4 fruit fly cellular contexts compared by ENCODE assay signal in genomic region chrX:7901153-7902038, dm6.
TF ChIP-seq lines count a peak whose summit lies in the region.

TSS of gene RpS6 (minus strand) at chrX:7901331.
TSS of gene bys (plus strand) at chrX:7901880.

TF ChIP-seq in whole organism, adult, 20 proteins besides CTCF, POLR2A, EP300 and RAD21 (continued from another document):
- TF ChIP-seq CG7045 (GFP tag; optimal IDR thresholded peaks at IDR 0.05; lab: Kevin White, UChicago) (no peak), Crg-1 (GFP tag; optimal IDR thresholded peaks at IDR 0.05; lab: Kevin White, UChicago) (peak; percentile 20)
TF ChIP-seq in whole organism, adult: peak in this region for 14.

TF ChIP-seq in whole organism, embryonic, 481 proteins besides CTCF, POLR2A, EP300 and RAD21 (continued from another document and continues in another):
- TF ChIP-seq CG17829 (tag; optimal IDR thresholded peaks at IDR 0.05; lab: Kevin White, UChicago) (peak; percentile 12), nmo (GFP tag; optimal IDR thresholded peaks at IDR 0.05; lab: Kevin White, UChicago) (peak; percentile 58), ttk (GFP tag; IDR thresholded peaks at IDR 0.05; lab: Robert Waterston, UW) (peak; percentile 51; the same call in 1 of the 2 replicates), zen2 (GFP tag; IDR thresholded peaks at IDR 0.05; lab: Robert Waterston, UW; ENCODE audit: partially characterized antibody) (peak; percentile 71), tgo (GFP tag; IDR thresholded peaks at IDR 0.05; lab: Robert Waterston, UW) (peak; percentile 29; the same call in 1 of the 3 replicates), CG6854 (GFP tag; optimal IDR thresholded peaks at IDR 0.05; lab: Kevin White, UChicago) (peak; percentile 49), CG14441 (GFP tag; IDR thresholded peaks at IDR 0.05; lab: Robert Waterston, UW) (peak; percentile 58), ap (GFP tag; IDR thresholded peaks at IDR 0.05; lab: Robert Waterston, UW) (no peak), NfI (GFP tag; optimal IDR thresholded peaks at IDR 0.05; lab: Kevin White, UChicago) (peak; percentile 72), Mad (GFP tag; optimal IDR thresholded peaks at IDR 0.05; lab: Kevin White, UChicago) (peak; percentile 10), pzg (GFP tag; optimal IDR thresholded peaks at IDR 0.05; lab: Kevin White, UChicago) (peak; percentile 58), CG8290 (GFP tag; optimal IDR thresholded peaks at IDR 0.05; lab: Kevin White, UChicago) (no peak), CG8290 (tag; optimal IDR thresholded peaks at IDR 0.05; lab: Kevin White, UChicago) (peak in 1 of 2 experiments; percentile 65), H2.0 (GFP tag; IDR thresholded peaks at IDR 0.05; lab: Robert Waterston, UW) (peak; percentile 33; the same call in 1 of the 2 replicates), gsb-n (tag; optimal IDR thresholded peaks at IDR 0.05; lab: Kevin White, UChicago) (no peak), CG15601 (tag; optimal IDR thresholded peaks at IDR 0.05; lab: Kevin White, UChicago) (peak; percentile 10), ash1 (GFP tag; optimal IDR thresholded peaks at IDR 0.05; lab: Kevin White, UChicago) (no peak), Nf-YC (tag; optimal IDR thresholded peaks at IDR 0.05; lab: Kevin White, UChicago) (peak; percentile 31), CG13287 (GFP tag; IDR thresholded peaks at IDR 0.05; lab: Robert Waterston, UW; ENCODE audit: partially characterized antibody) (peak; percentile 76), Dip3 (GFP tag; optimal IDR thresholded peaks at IDR 0.05; lab: Kevin White, UChicago) (peak; percentile 28), CG10267 (tag; optimal IDR thresholded peaks at IDR 0.05; lab: Kevin White, UChicago) (peak; percentile 63), Bteb2 (GFP tag; optimal IDR thresholded peaks at IDR 0.05; lab: Kevin White, UChicago) (peak; percentile 58), chn (GFP tag; optimal IDR thresholded peaks at IDR 0.05; lab: Kevin White, UChicago) (peak; percentile 37), Sry-β (GFP tag; optimal IDR thresholded peaks at IDR 0.05; lab: Kevin White, UChicago) (peak; percentile 16), GATAe (GFP tag; conservative IDR thresholded peaks at IDR 0.05; lab: Robert Waterston, UW) (no peak), CG31441 (GFP tag; IDR thresholded peaks at IDR 0.05; lab: Robert Waterston, UW) (peak; percentile 43; the same call in 1 of the 2 replicates), Rfx (GFP tag; IDR thresholded peaks at IDR 0.05; lab: Robert Waterston, UW) (peak; percentile 79), chm (GFP tag; IDR thresholded peaks at IDR 0.05; lab: Robert Waterston, UW) (peak; percentile 65), MBD-R2 (GFP tag; IDR thresholded peaks at IDR 0.05; lab: Robert Waterston, UW) (peak; percentile 38), CHES-1-like (GFP tag; optimal IDR thresholded peaks at IDR 0.05; lab: Kevin White, UChicago) (peak; percentile 5), Blimp-1 (GFP tag; optimal IDR thresholded peaks at IDR 0.05; lab: Kevin White, UChicago) (no peak), row (GFP tag; IDR thresholded peaks at IDR 0.05; lab: Robert Waterston, UW) (peak; percentile 81), Awh (GFP tag; IDR thresholded peaks at IDR 0.05; lab: Robert Waterston, UW) (peak; percentile 43; the same call in 1 of the 2 replicates), eyg (GFP tag; optimal IDR thresholded peaks at IDR 0.05; lab: Kevin White, UChicago) (peak; percentile 6), CG13775 (GFP tag; optimal IDR thresholded peaks at IDR 0.05; lab: Kevin White, UChicago) (peak; percentile 66), CG11247 (GFP tag; IDR thresholded peaks at IDR 0.05; lab: Robert Waterston, UW) (peak; percentile 70), CG18619 (GFP tag; optimal IDR thresholded peaks at IDR 0.05; lab: Kevin White, UChicago) (peak; percentile 52), Doc3 (GFP tag; IDR thresholded peaks at IDR 0.05; lab: Robert Waterston, UW; ENCODE audit: partially characterized antibody) (peak; percentile 71; the same call in 2 of the 3 replicates), CG17328 (GFP tag; IDR thresholded peaks at IDR 0.05; lab: Robert Waterston, UW) (peak; percentile 46; the same call in 1 of the 2 replicates), CG18476 (GFP tag; optimal IDR thresholded peaks at IDR 0.05; lab: Kevin White, UChicago) (peak; percentile 21), crc (GFP tag; optimal IDR thresholded peaks at IDR 0.05; lab: Kevin White, UChicago) (no peak)

TF ChIP-seq in whole organism, prepupa, 60 proteins besides CTCF, POLR2A, EP300 and RAD21 (continued from another document):
- TF ChIP-seq CG11294 (GFP tag; IDR thresholded peaks at IDR 0.05; lab: Robert Waterston, UW) (no peak), CG16779 (tag; optimal IDR thresholded peaks at IDR 0.05; lab: Kevin White, UChicago) (no peak), CG34406 (GFP tag; optimal IDR thresholded peaks at IDR 0.05; lab: Kevin White, UChicago) (peak; percentile 31), CG32006 (GFP tag; optimal IDR thresholded peaks at IDR 0.05; lab: Kevin White, UChicago) (peak; percentile 53), CG6163 (GFP tag; IDR thresholded peaks at IDR 0.05; lab: Robert Waterston, UW) (peak; percentile 70), Eip93F (GFP tag; optimal IDR thresholded peaks at IDR 0.05; lab: Kevin White, UChicago) (peak; percentile 34), spab (GFP tag; optimal IDR thresholded peaks at IDR 0.05; lab: Kevin White, UChicago) (no peak), CG31627 (GFP tag; optimal IDR thresholded peaks at IDR 0.05; lab: Kevin White, UChicago) (peak; percentile 40), dac (GFP tag; optimal IDR thresholded peaks at IDR 0.05; lab: Kevin White, UChicago) (no peak), CG6792 (GFP tag; optimal IDR thresholded peaks at IDR 0.05; lab: Kevin White, UChicago) (peak; percentile 16), CG4318 (GFP tag; optimal IDR thresholded peaks at IDR 0.05; lab: Kevin White, UChicago) (no peak), fkh (GFP tag; optimal IDR thresholded peaks at IDR 0.05; lab: Kevin White, UChicago) (peak; percentile 7), acj6 (GFP tag; optimal IDR thresholded peaks at IDR 0.05; lab: Kevin White, UChicago) (peak; percentile 42), ss (GFP tag; optimal IDR thresholded peaks at IDR 0.05; lab: Kevin White, UChicago) (peak; percentile 54 to 55), Eip78C (GFP tag; lab: Kevin White, UChicago) (peak; percentile 76), OdsH (GFP tag; optimal IDR thresholded peaks at IDR 0.05; lab: Kevin White, UChicago) (peak; percentile 23), eg (GFP tag; IDR thresholded peaks at IDR 0.05; lab: Robert Waterston, UW) (peak; percentile 46), Gug (GFP tag; IDR thresholded peaks at IDR 0.05; lab: Robert Waterston, UW) (peak; percentile 15; the same call in 1 of the 2 replicates), CG1621 (tag; optimal IDR thresholded peaks at IDR 0.05; lab: Kevin White, UChicago) (peak; percentile 11), Ets21C (GFP tag; optimal IDR thresholded peaks at IDR 0.05; lab: Kevin White, UChicago) (peak; percentile 2), fd85E (GFP tag; optimal IDR thresholded peaks at IDR 0.05; lab: Kevin White, UChicago) (peak; percentile 21), cyc (GFP tag; optimal IDR thresholded peaks at IDR 0.05; lab: Kevin White, UChicago) (peak; percentile 28), topi (GFP tag; optimal IDR thresholded peaks at IDR 0.05; lab: Kevin White, UChicago) (peak; percentile 36), CG11902 (GFP tag; optimal IDR thresholded peaks at IDR 0.05; lab: Kevin White, UChicago) (no peak), vri (GFP tag; optimal IDR thresholded peaks at IDR 0.05; lab: Kevin White, UChicago) (peak; percentile 40), CG10669 (GFP tag; optimal IDR thresholded peaks at IDR 0.05; lab: Kevin White, UChicago) (peak; percentile 43), CG3919 (GFP tag; optimal IDR thresholded peaks at IDR 0.05; lab: Kevin White, UChicago) (peak; percentile 68), CG6276 (GFP tag; optimal IDR thresholded peaks at IDR 0.05; lab: Kevin White, UChicago) (peak; percentile 47), Sox102F (GFP tag; optimal IDR thresholded peaks at IDR 0.05; lab: Kevin White, UChicago) (peak; percentile 74), Met (GFP tag; optimal IDR thresholded peaks at IDR 0.05; lab: Kevin White, UChicago) (peak; percentile 44), CG6808 (GFP tag; optimal IDR thresholded peaks at IDR 0.05; lab: Kevin White, UChicago) (peak; percentile 27), fd59A (GFP tag; optimal IDR thresholded peaks at IDR 0.05; lab: Kevin White, UChicago) (no peak), CG11762 (GFP tag; optimal IDR thresholded peaks at IDR 0.05; lab: Kevin White, UChicago; ENCODE audit: insufficient read depth) (no peak), svp (GFP tag; lab: Kevin White, UChicago) (peak; percentile 64), Hr39 (GFP tag; optimal IDR thresholded peaks at IDR 0.05; lab: Kevin White, UChicago) (peak; percentile 22), CG6854 (GFP tag; optimal IDR thresholded peaks at IDR 0.05; lab: Kevin White, UChicago) (peak; percentile 83), CG15336 (GFP tag; IDR thresholded peaks at IDR 0.05; lab: Robert Waterston, UW) (peak; percentile 46; the same call in 1 of the 2 replicates), lz (GFP tag; optimal IDR thresholded peaks at IDR 0.05; lab: Kevin White, UChicago) (peak; percentile 38), pdm3 (GFP tag; optimal IDR thresholded peaks at IDR 0.05; lab: Kevin White, UChicago) (peak; percentile 33), net (GFP tag; optimal IDR thresholded peaks at IDR 0.05; lab: Kevin White, UChicago) (peak; percentile 64), Sox15 (GFP tag; optimal IDR thresholded peaks at IDR 0.05; lab: Kevin White, UChicago) (no peak)

TF ChIP-seq in whole organism, wandering third instar larva, 38 proteins besides CTCF, POLR2A, EP300 and RAD21 (continued from another document):
- TF ChIP-seq Rel (GFP tag; optimal IDR thresholded peaks at IDR 0.05; lab: Kevin White, UChicago) (no peak), Rel (tag; optimal IDR thresholded peaks at IDR 0.05; lab: Kevin White, UChicago) (no peak), sv (GFP tag; optimal IDR thresholded peaks at IDR 0.05; lab: Kevin White, UChicago) (peak; percentile 39), br (GFP tag; optimal IDR thresholded peaks at IDR 0.05; lab: Kevin White, UChicago) (peak; percentile 48), rgr (GFP tag; optimal IDR thresholded peaks at IDR 0.05; lab: Kevin White, UChicago) (peak; percentile 67), Jra (GFP tag; optimal IDR thresholded peaks at IDR 0.05; lab: Kevin White, UChicago) (peak; percentile 10), dmrt93B (GFP tag; optimal IDR thresholded peaks at IDR 0.05; lab: Kevin White, UChicago) (peak; percentile 40), dl (GFP tag; optimal IDR thresholded peaks at IDR 0.05; lab: Kevin White, UChicago; ENCODE audit: insufficient read depth in 1 of 2, partially characterized antibody in 2 of 2) (peak in 1 of 2 experiments; percentile 6), psq (GFP tag; optimal IDR thresholded peaks at IDR 0.05; lab: Kevin White, UChicago) (peak; percentile 31), fru (GFP tag; optimal IDR thresholded peaks at IDR 0.05; lab: Kevin White, UChicago) (peak; percentile 19), lola (GFP tag; optimal IDR thresholded peaks at IDR 0.05; lab: Kevin White, UChicago) (no peak)
